Worm (Caenorhabditis elegans): ENCODE measurements around the gene idpp-12.
A peak's percentile ranks its signal among the peaks of the same experiment; 100 is the strongest.

The idpp-12 gene

DNA sequence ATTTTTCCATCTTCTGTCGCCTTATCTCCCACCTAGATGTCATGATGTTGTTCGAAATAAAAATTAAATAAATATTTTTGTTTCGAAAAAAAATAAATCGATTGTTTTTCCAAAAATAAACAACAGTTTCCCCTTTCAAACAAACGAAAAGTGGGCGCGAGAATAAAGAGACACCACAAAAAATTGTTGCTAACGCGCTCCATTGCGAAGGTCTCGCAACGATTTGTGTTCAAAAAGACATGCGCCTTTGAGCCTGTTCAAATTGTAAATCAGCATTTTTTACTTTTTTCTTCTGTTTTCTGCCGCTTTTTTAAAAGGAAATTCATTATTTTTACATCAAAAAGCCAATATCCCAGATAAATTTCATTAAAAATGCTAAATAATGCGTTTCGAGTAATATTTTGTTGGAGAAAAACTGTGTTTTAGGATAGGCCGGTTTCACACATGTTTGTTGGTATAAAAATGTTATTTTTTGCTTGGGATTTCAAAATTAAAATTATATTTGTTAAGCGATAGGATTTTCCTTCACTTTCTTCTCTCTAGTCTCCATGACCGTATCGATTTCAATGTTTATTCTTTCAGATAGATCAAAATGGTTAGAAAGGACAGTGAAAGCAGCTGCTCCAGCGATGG is 9.1 kb upstream of the idpp-12 start, which contains the start of gene W08E12.7 (continued):
- TF ChIP-seq unc-55 (GFP tag; optimal IDR thresholded peaks at IDR 0.05) (peak; percentile 63), nfya-1 (tag; optimal IDR thresholded peaks at IDR 0.05) (peak; percentile 89), C38D4.7 (GFP tag; optimal IDR thresholded peaks at IDR 0.05) (peak; percentile 5), fkh-10 (GFP tag; optimal IDR thresholded peaks at IDR 0.05) (no peak), madf-2 (tag; optimal IDR thresholded peaks at IDR 0.05) (peak; percentile 60), hlh-8 (tag; optimal IDR thresholded peaks at IDR 0.05) (peak; percentile 84), mec-3 (tag; optimal IDR thresholded peaks at IDR 0.05; ENCODE audit: borderline replicate concordance) (no peak), fkh-6 (tag; optimal IDR thresholded peaks at IDR 0.05) (no peak), pqm-1 (tag; optimal IDR thresholded peaks at IDR 0.05) (peak; percentile 25), ceh-18 (tag; optimal IDR thresholded peaks at IDR 0.05) (peak; percentile 87), pha-4 (tag; optimal IDR thresholded peaks at IDR 0.05) (no peak), Y22D7AL.16 (tag; optimal IDR thresholded peaks at IDR 0.05) (no peak), ama-1 (optimal IDR thresholded peaks at IDR 0.05) (no peak), sdc-2 (tag; optimal IDR thresholded peaks at IDR 0.05) (peak; percentile 0), hlh-6 (tag; optimal IDR thresholded peaks at IDR 0.05) (no peak), gmeb-2 (tag; optimal IDR thresholded peaks at IDR 0.05) (no peak), unc-86 (tag; optimal IDR thresholded peaks at IDR 0.05) (peak; percentile 70), ceh-22 (tag; optimal IDR thresholded peaks at IDR 0.05) (no peak), elt-2 (tag; optimal IDR thresholded peaks at IDR 0.05) (peak; percentile 79), ref-2 (tag; optimal IDR thresholded peaks at IDR 0.05) (peak; percentile 91), ahr-1 (tag; optimal IDR thresholded peaks at IDR 0.05) (peak; percentile 25), rnt-1 (tag; optimal IDR thresholded peaks at IDR 0.05) (peak; percentile 86), zip-5 (tag; optimal IDR thresholded peaks at IDR 0.05) (peak; percentile 47), hlh-15 (tag; optimal IDR thresholded peaks at IDR 0.05) (peak; percentile 41), ceh-14 (tag; optimal IDR thresholded peaks at IDR 0.05) (peak; percentile 78), ceh-9 (tag; optimal IDR thresholded peaks at IDR 0.05) (no peak), ceh-45 (GFP tag; IDR thresholded peaks at IDR 0.05) (0 out of 2 replicates have a peak, but pooled peaks have one; percentile 10), tbx-7 (tag; optimal IDR thresholded peaks at IDR 0.05) (peak; percentile 33), ceh-34 (tag; optimal IDR thresholded peaks at IDR 0.05) (peak; percentile 91), eyg-1 (tag; optimal IDR thresholded peaks at IDR 0.05) (peak; percentile 42), pag-3 (tag; optimal IDR thresholded peaks at IDR 0.05; ENCODE audit: borderline replicate concordance) (no peak), lin-11 (tag; optimal IDR thresholded peaks at IDR 0.05) (peak; percentile 17), nhr-232 (tag; optimal IDR thresholded peaks at IDR 0.05) (no peak), hlh-30 (tag; optimal IDR thresholded peaks at IDR 0.05; ENCODE audit: insufficient read depth) (peak; percentile 85), tbx-2 (tag; optimal IDR thresholded peaks at IDR 0.05) (peak; percentile 91), sox-2 (GFP tag; IDR thresholded peaks at IDR 0.05) (peak; percentile 49)

DNA sequence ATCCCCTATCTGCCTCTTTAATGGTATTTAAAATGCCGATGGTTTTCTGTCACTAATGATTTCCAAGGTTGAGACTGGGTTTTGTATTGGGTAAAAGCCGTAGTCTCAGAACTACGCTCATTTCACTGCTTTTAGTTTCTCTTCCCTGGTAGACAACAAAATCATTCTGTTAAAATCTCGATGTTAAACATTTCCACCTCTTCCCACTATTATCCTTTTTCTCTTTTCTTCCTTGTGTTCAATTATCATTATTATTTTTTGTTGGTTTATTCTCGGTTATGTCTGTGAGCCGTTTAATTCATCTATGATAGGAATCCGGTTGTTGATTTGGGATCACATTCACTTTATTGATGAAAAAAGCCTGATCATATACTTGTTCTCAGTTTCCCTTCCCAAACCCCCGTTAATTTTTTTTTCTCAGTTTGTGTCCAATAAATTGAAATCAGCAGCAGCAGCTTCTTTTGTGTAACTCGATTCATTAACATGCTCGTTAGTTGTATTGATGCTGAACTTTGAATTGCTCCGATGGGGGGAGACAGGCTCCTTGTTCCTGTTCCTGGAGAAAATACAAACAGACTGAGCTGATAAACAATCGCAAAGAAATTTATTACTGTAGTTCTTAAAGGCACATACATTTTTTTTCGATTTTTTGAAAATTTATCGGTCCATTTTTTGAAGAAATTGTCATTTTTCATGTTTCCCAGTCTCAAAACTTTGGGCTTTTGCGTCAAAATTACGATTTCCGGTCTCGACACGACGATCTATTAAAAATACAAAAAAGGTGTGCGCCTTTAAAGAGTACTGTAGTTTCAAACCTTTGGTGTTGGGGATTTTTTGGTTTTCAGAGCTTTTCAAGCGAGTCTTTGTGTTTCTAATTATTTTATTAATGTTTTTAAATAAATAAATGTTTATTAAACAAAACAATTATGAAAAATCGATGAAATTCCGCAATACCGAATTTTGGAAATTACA is 6.9 kb upstream of the idpp-12 start:
- TF ChIP-seq ref-2 (tag; optimal IDR thresholded peaks at IDR 0.05) = no peak
- no peak for TF ChIP-seq odd-2 (tag; optimal IDR thresholded peaks at IDR 0.05)
- TF ChIP-seq unc-86 (tag; optimal IDR thresholded peaks at IDR 0.05) = no peak
- no peak for TF ChIP-seq pros-1 (tag; optimal IDR thresholded peaks at IDR 0.05)
- no peak for TF ChIP-seq fkh-10 (GFP tag; optimal IDR thresholded peaks at IDR 0.05)
- no peak for TF ChIP-seq ztf-16 (tag; optimal IDR thresholded peaks at IDR 0.05)
- no peak for TF ChIP-seq hlh-6 (tag; optimal IDR thresholded peaks at IDR 0.05)
- TF ChIP-seq dmd-4 (tag; optimal IDR thresholded peaks at IDR 0.05; ENCODE audit: borderline replicate concordance) = no peak
- no peak for TF ChIP-seq mec-3 (tag; optimal IDR thresholded peaks at IDR 0.05; ENCODE audit: borderline replicate concordance)
- TF ChIP-seq pax-1 (tag; optimal IDR thresholded peaks at IDR 0.05) = no peak
- no peak for TF ChIP-seq unc-55 (GFP tag; optimal IDR thresholded peaks at IDR 0.05)
